Fruit fly (Drosophila melanogaster): ENCODE results near the gene orb2.

orb2 gene

dm6 chr3L:8996173-8996767 lies 42.0 kb upstream of the orb2 start (continued):
- peak; percentile 45 for TF ChIP-seq CG16863 (GFP tag; optimal IDR thresholded peaks at IDR 0.05)
- TF ChIP-seq CG17829 (tag; optimal IDR thresholded peaks at IDR 0.05), result peak; percentile 68
- no peak for TF ChIP-seq CG3163 (GFP tag; optimal IDR thresholded peaks at IDR 0.05)
- peak; percentile 31 for TF ChIP-seq Ets97D (GFP tag; optimal IDR thresholded peaks at IDR 0.05)
- no peak for TF ChIP-seq CG11398 (GFP tag; optimal IDR thresholded peaks at IDR 0.05)
- TF ChIP-seq Kr (GFP tag; optimal IDR thresholded peaks at IDR 0.05), result no peak
- peak; percentile 72 for TF ChIP-seq Ssrp (tag; optimal IDR thresholded peaks at IDR 0.05)
- TF ChIP-seq Hr78 (GFP tag; optimal IDR thresholded peaks at IDR 0.05), result no peak
- TF ChIP-seq CG15269 (tag; optimal IDR thresholded peaks at IDR 0.05), result no peak
- no peak for TF ChIP-seq CG7963 (GFP tag; IDR thresholded peaks at IDR 0.05; ENCODE audit: partially characterized antibody)
- no peak for TF ChIP-seq CG15479 (GFP tag; optimal IDR thresholded peaks at IDR 0.05)
- peak; percentile 30 for TF ChIP-seq tup (GFP tag; optimal IDR thresholded peaks at IDR 0.05)
- TF ChIP-seq Pdp1 (GFP tag; optimal IDR thresholded peaks at IDR 0.05), result peak; percentile 22 to 70
- no peak for TF ChIP-seq wek (GFP tag; optimal IDR thresholded peaks at IDR 0.05)
- no peak for TF ChIP-seq CG11560 (tag; IDR thresholded peaks at IDR 0.05)
- peak; percentile 24 for TF ChIP-seq CG9609 (GFP tag; optimal IDR thresholded peaks at IDR 0.05)
- TF ChIP-seq Fer3 (tag; optimal IDR thresholded peaks at IDR 0.05), result peak; percentile 40
- TF ChIP-seq Mrtf (GFP tag; IDR thresholded peaks at IDR 0.05), result peak; percentile 52; the same call in 1 of the 3 replicates
- peak; percentile 9 for TF ChIP-seq CG18764 (GFP tag; optimal IDR thresholded peaks at IDR 0.05)
- no peak for TF ChIP-seq CG9876 (GFP tag; optimal IDR thresholded peaks at IDR 0.05)
- TF ChIP-seq Adf1 (GFP tag; IDR thresholded peaks at IDR 0.05), result no peak
- peak; percentile 65 for TF ChIP-seq CG17361 (GFP tag; IDR thresholded peaks at IDR 0.05)
- no peak for TF ChIP-seq Atf-2 (GFP tag; optimal IDR thresholded peaks at IDR 0.05)
- peak; percentile 30 for TF ChIP-seq CG18476 (GFP tag; optimal IDR thresholded peaks at IDR 0.05)
- peak; percentile 8 for TF ChIP-seq zen (tag; optimal IDR thresholded peaks at IDR 0.05)
- TF ChIP-seq gt (GFP tag; IDR thresholded peaks at IDR 0.05), result no peak
- TF ChIP-seq Opbp (GFP tag; IDR thresholded peaks at IDR 0.05; ENCODE audit: partially characterized antibody), result no peak
- peak; percentile 61 for TF ChIP-seq zfh2 (GFP tag; optimal IDR thresholded peaks at IDR 0.05)
- peak; percentile 72 for TF ChIP-seq HLH3B (GFP tag; IDR thresholded peaks at IDR 0.05)
- peak; percentile 54 for TF ChIP-seq pum (GFP tag; optimal IDR thresholded peaks at IDR 0.05)
- TF ChIP-seq lola (GFP tag; optimal IDR thresholded peaks at IDR 0.05), result peak in 1 of 3 experiments; percentile 37
- no peak for TF ChIP-seq Mes4 (GFP tag; optimal IDR thresholded peaks at IDR 0.05)
- TF ChIP-seq Chrac-16 (GFP tag; optimal IDR thresholded peaks at IDR 0.05), result peak; percentile 63
- no peak for TF ChIP-seq pros (GFP tag; optimal IDR thresholded peaks at IDR 0.05)
- TF ChIP-seq CG2875 (GFP tag; optimal IDR thresholded peaks at IDR 0.05), result peak; percentile 34
- TF ChIP-seq sr (GFP tag; IDR thresholded peaks at IDR 0.05), result no peak
- TF ChIP-seq BtbVII (GFP tag; optimal IDR thresholded peaks at IDR 0.05), result no peak
- TF ChIP-seq Awh (GFP tag; IDR thresholded peaks at IDR 0.05), result no peak
- TF ChIP-seq HmgZ (tag; optimal IDR thresholded peaks at IDR 0.05), result peak; percentile 13
- no peak for TF ChIP-seq eve (GFP tag; optimal IDR thresholded peaks at IDR 0.05)
- peak; percentile 93 for TF ChIP-seq sens (GFP tag)
- 0 out of 2 replicates have a peak, but pooled peaks have one; percentile 39 for TF ChIP-seq CG10959 (GFP tag; IDR thresholded peaks at IDR 0.05)
- peak; percentile 65 for TF ChIP-seq CG16815 (GFP tag; optimal IDR thresholded peaks at IDR 0.05)
- peak; percentile 13 for TF ChIP-seq CG4617 (GFP tag; optimal IDR thresholded peaks at IDR 0.05; ENCODE audit: borderline replicate concordance)
- TF ChIP-seq CTCF (GFP tag; optimal IDR thresholded peaks at IDR 0.05), result no peak
- TF ChIP-seq CG4707 (GFP tag; optimal IDR thresholded peaks at IDR 0.05), result peak; percentile 51
- no peak for TF ChIP-seq Taf1 (GFP tag; IDR thresholded peaks at IDR 0.05)
- TF ChIP-seq unc-4 (GFP tag; IDR thresholded peaks at IDR 0.05; ENCODE audit: partially characterized antibody), result no peak
- TF ChIP-seq CG10209 (GFP tag; optimal IDR thresholded peaks at IDR 0.05), result peak; percentile 34
- TF ChIP-seq CG2712 (tag; optimal IDR thresholded peaks at IDR 0.05), result peak; percentile 74

Measured in whole organism, embryonic.